Worm (Caenorhabditis elegans) whole organism, midembryonic: Measurements from ENCODE around the gene gcy-12.

Experiments used
- T22C8.4 ChIP-seq: fragments of 200-800 bp; sonication (Bioruptor generic); IDR thresholded peaks from 2 replicates; pipeline ENCODE4 v1.3.6; 2022; ENCODE audit warnings: missing genetic modification characterization, missing compliant biosample characterization
- cog-1 ChIP-seq: sonication (generic microtip); optimal IDR thresholded peaks from 2 replicates; lab custom pipeline; 2016; ENCODE audit warnings: missing genetic modification characterization, missing compliant biosample characterization
- flt-1 ChIP-seq: fragments of 200-800 bp; sonication (Bioruptor generic); IDR thresholded peaks from 2 replicates; pipeline ENCODE4 v1.3.6; 2022; ENCODE audit warnings: missing genetic modification characterization, missing compliant biosample characterization
- klf-2 ChIP-seq: fragments of 200-800 bp; sonication (Bioruptor generic); conservative IDR thresholded peaks from 2 replicates; pipeline ENCODE4 v1.3.6; 2022; ENCODE audit warnings: missing genetic modification reagents, missing genetic modification characterization, missing compliant biosample characterization
- med-1 ChIP-seq: sonication (generic microtip); optimal IDR thresholded peaks from 2 replicates; lab custom pipeline; 2017; ENCODE audit warnings: missing genetic modification characterization, mild to moderate bottlenecking, missing compliant biosample characterization, antibody characterized with exemption, missing genetic modification reagents; ENCODE audit not compliant: insufficient read depth
- ref-1 ChIP-seq: fragments of 200-800 bp; sonication (Bioruptor generic); conservative IDR thresholded peaks from 2 replicates; pipeline ENCODE4 v1.3.6; 2022; ENCODE audit warnings: missing genetic modification reagents, missing genetic modification characterization, missing compliant biosample characterization

DNA sequence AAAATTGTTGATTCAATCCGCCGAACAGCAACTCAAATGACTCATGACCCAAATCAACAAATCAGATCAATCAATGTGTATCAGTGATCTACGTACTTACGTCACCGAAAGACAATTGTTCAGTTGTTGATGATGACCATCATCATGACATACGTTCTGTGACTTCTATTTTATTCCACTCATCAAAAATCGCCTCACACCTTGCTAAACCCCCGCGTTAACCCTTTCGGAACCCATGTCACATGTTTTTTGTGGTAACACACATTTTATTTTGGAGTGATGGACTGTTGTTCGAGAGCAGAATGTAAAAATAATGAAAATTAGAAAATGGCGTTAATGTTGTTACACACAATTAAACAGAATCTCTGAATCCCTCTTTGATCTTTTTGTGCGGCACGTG is 30.6 kb downstream of the gcy-12 start:
- TF ChIP-seq T22C8.4 (GFP tag; lab: Robert Waterston, UW) (no peak), ref-1 (GFP tag; lab: Robert Waterston, UW) (no peak), cog-1 (tag; lab: Kevin White, UChicago) (no peak), med-1 (GFP tag; lab: Kevin White, UChicago) (no peak), flt-1 (GFP tag; lab: Robert Waterston, UW) (no peak), klf-2 (GFP tag; lab: Robert Waterston, UW) (no peak)
